Worm (Caenorhabditis elegans) whole organism, L1 larva: ENCODE results near the gene Y39G8B.2.
A peak's percentile ranks its signal among the peaks of the same experiment; 100 is the strongest.

Experiments
- C16A3.4 ChIP-seq: fragments of 150-350 bp; optimal IDR thresholded peaks from 2 replicates; lab custom pipeline; 2014; ENCODE audit warnings: missing biosample characterization, missing genetic modification characterization
- alr-1 ChIP-seq: fragments of 200-800 bp; sonication (Bioruptor generic); optimal IDR thresholded peaks from 2 replicates; lab custom pipeline; 2018; ENCODE audit warnings: borderline replicate concordance, mild to moderate bottlenecking, missing genetic modification characterization, missing compliant biosample characterization
- aly-2 ChIP-seq: fragments of 150-350 bp; optimal IDR thresholded peaks from 2 replicates; lab custom pipeline; 2014; ENCODE audit warnings: missing biosample characterization, missing genetic modification characterization
- blmp-1 ChIP-seq: fragments of 150-350 bp; optimal IDR thresholded peaks from 2 replicates; lab custom pipeline; 2014; ENCODE audit warnings: missing biosample characterization, missing genetic modification characterization
- ceh-63 ChIP-seq: fragments of 200-800 bp; sonication (Bioruptor generic); optimal IDR thresholded peaks from 2 replicates; lab custom pipeline; 2018; ENCODE audit warnings: mild to moderate bottlenecking, missing genetic modification characterization, missing compliant biosample characterization
- ceh-8 ChIP-seq: fragments of 200-800 bp; sonication (Bioruptor generic); optimal IDR thresholded peaks from 2 replicates; lab custom pipeline; 2018; ENCODE audit warnings: mild to moderate bottlenecking, missing genetic modification characterization, moderate library complexity, missing compliant biosample characterization
- ceh-88 ChIP-seq: fragments of 200-800 bp; sonication (Bioruptor generic); IDR thresholded peaks from 2 replicates; pipeline ENCODE4 v1.3.6; 2022; ENCODE audit warnings: missing genetic modification characterization, missing compliant biosample characterization
- ceh-90 ChIP-seq: sonication (generic microtip); optimal IDR thresholded peaks from 2 replicates; lab custom pipeline; 2016; ENCODE audit warnings: missing genetic modification characterization, missing compliant biosample characterization
- ces-1 ChIP-seq: fragments of 150-350 bp; optimal IDR thresholded peaks from 2 replicates; lab custom pipeline; 2014; ENCODE audit warnings: missing biosample characterization, missing genetic modification reagents, missing genetic modification characterization
- dpl-1 ChIP-seq, 3 experiments: fragments of 150-350 bp in 2 of 3; sonication (generic microtip) in 1 of 3; optimal IDR thresholded peaks; 2 replicates each; lab custom pipeline; 2014 to 2017; ENCODE audit warnings: missing biosample characterization in 3 of 3, missing genetic modification characterization in 3 of 3, missing genetic modification reagents in 3 of 3
- dsc-1 ChIP-seq: sonication (generic microtip); optimal IDR thresholded peaks from 2 replicates; lab custom pipeline; 2016; ENCODE audit warnings: mild to moderate bottlenecking, missing genetic modification characterization, missing compliant biosample characterization
- egl-27 ChIP-seq, 2 experiments: fragments of 150-350 bp in 1 of 2; sonication (generic microtip); optimal IDR thresholded peaks; 3 replicates each; lab custom pipeline; 2017 to 2018; ENCODE audit warnings: missing biosample characterization in 2 of 2, missing genetic modification characterization in 2 of 2, missing genetic modification reagents in 2 of 2
- elt-2 ChIP-seq: sonication (generic microtip); optimal IDR thresholded peaks from 2 replicates; lab custom pipeline; 2016; ENCODE audit warnings: missing genetic modification characterization, mild to moderate bottlenecking, inconsistent platforms, missing compliant biosample characterization, missing genetic modification reagents
- elt-3 ChIP-seq, 6 experiments: fragments of 150-350 bp in 1 of 6; sonication (generic microtip); optimal IDR thresholded peaks; 2 replicates each; lab custom pipeline; 2017 to 2018; ENCODE audit warnings: missing biosample characterization in 6 of 6, missing genetic modification characterization in 6 of 6, inconsistent platforms in 1 of 6
- ets-5 ChIP-seq: fragments of 200-800 bp; sonication (Bioruptor generic); IDR thresholded peaks from 2 replicates; pipeline ENCODE4 v1.3.6; 2022; ENCODE audit warnings: missing genetic modification characterization, missing compliant biosample characterization
- fkh-4 ChIP-seq: sonication (generic microtip); optimal IDR thresholded peaks from 2 replicates; lab custom pipeline; 2016; ENCODE audit warnings: missing compliant biosample characterization, missing genetic modification characterization, borderline replicate concordance
- fos-1 ChIP-seq: fragments of 150-350 bp; optimal IDR thresholded peaks from 2 replicates; lab custom pipeline; 2014; ENCODE audit warnings: missing biosample characterization, missing genetic modification characterization
- hlh-17 ChIP-seq: fragments of 200-800 bp; sonication (Bioruptor generic); optimal IDR thresholded peaks from 2 replicates; lab custom pipeline; 2018; ENCODE audit warnings: missing genetic modification characterization, mild to moderate bottlenecking, missing compliant biosample characterization, moderate library complexity, borderline replicate concordance
- hpl-2 ChIP-seq: fragments of 150-350 bp; optimal IDR thresholded peaks from 2 replicates; lab custom pipeline; 2014; ENCODE audit warnings: missing biosample characterization, missing genetic modification reagents, missing genetic modification characterization
- isw-1 ChIP-seq: fragments of 200-800 bp; sonication (Bioruptor generic); IDR thresholded peaks from 2 replicates; pipeline ENCODE4 v1.3.6; 2022; ENCODE audit warnings: missing genetic modification characterization, missing compliant biosample characterization
- jun-1 ChIP-seq: fragments of 150-350 bp; optimal IDR thresholded peaks from 2 replicates; lab custom pipeline; 2014; ENCODE audit warnings: missing biosample characterization, missing genetic modification reagents, missing genetic modification characterization
- lin-14 ChIP-seq: fragments of 200-800 bp; sonication (Bioruptor generic); optimal IDR thresholded peaks from 2 replicates; lab custom pipeline; 2018; ENCODE audit warnings: mild to moderate bottlenecking, missing genetic modification characterization, moderate library complexity, missing compliant biosample characterization
- lin-15B ChIP-seq: fragments of 150-350 bp; sonication (generic microtip); optimal IDR thresholded peaks from 3 replicates; lab custom pipeline; 2014; ENCODE audit warnings: missing biosample characterization, missing genetic modification characterization
- lin-35 ChIP-seq, 2 experiments: fragments of 150-350 bp; optimal IDR thresholded peaks; 2 replicates each; lab custom pipeline; 2014; ENCODE audit warnings: missing biosample characterization in 2 of 2, missing genetic modification characterization in 2 of 2, missing genetic modification reagents in 2 of 2
- mab-9 ChIP-seq: fragments of 200-800 bp; sonication (Bioruptor generic); IDR thresholded peaks from 2 replicates; pipeline ENCODE4 v1.3.6; 2022; ENCODE audit warnings: missing genetic modification reagents, missing genetic modification characterization, missing compliant biosample characterization
- mep-1 ChIP-seq: fragments of 150-350 bp; optimal IDR thresholded peaks from 2 replicates; lab custom pipeline; 2014; ENCODE audit warnings: missing biosample characterization, missing genetic modification characterization
- nhr-11 ChIP-seq: fragments of 150-350 bp; optimal IDR thresholded peaks from 2 replicates; lab custom pipeline; 2014; ENCODE audit warnings: missing biosample characterization, missing genetic modification characterization
- nhr-12 ChIP-seq: sonication (generic microtip); optimal IDR thresholded peaks from 2 replicates; lab custom pipeline; 2017; ENCODE audit warnings: missing biosample characterization, missing genetic modification characterization
- nhr-20 ChIP-seq: sonication (generic microtip); optimal IDR thresholded peaks from 2 replicates; lab custom pipeline; 2016; ENCODE audit warnings: mild to moderate bottlenecking, missing genetic modification characterization, missing compliant biosample characterization
- nhr-237 ChIP-seq: fragments of 150-350 bp; optimal IDR thresholded peaks from 2 replicates; lab custom pipeline; 2014; ENCODE audit warnings: missing biosample characterization, missing genetic modification characterization
- nhr-28 ChIP-seq: fragments of 150-350 bp; optimal IDR thresholded peaks from 2 replicates; lab custom pipeline; 2014; ENCODE audit warnings: missing biosample characterization, missing genetic modification characterization
- nhr-71 ChIP-seq: sonication (generic microtip); optimal IDR thresholded peaks from 2 replicates; lab custom pipeline; 2016; ENCODE audit warnings: mild to moderate bottlenecking, missing genetic modification characterization, moderate library complexity, missing compliant biosample characterization
- nhr-85 ChIP-seq: sonication (generic microtip); peaks from one replicate; lab custom pipeline; 2016; ENCODE audit warnings: missing genetic modification characterization, inconsistent platforms, missing compliant biosample characterization
- nhr-90 ChIP-seq: sonication (generic microtip); optimal IDR thresholded peaks from 2 replicates; lab custom pipeline; 2016; ENCODE audit warnings: mild to moderate bottlenecking, missing genetic modification characterization, missing compliant biosample characterization; ENCODE audit not compliant: poor library complexity
- pag-3 ChIP-seq: sonication (generic microtip); optimal IDR thresholded peaks from 2 replicates; lab custom pipeline; 2017; ENCODE audit warnings: missing genetic modification characterization, mild to moderate bottlenecking, missing compliant biosample characterization, antibody characterized with exemption, borderline replicate concordance; ENCODE audit not compliant: insufficient read depth
- pax-3 ChIP-seq: fragments of 200-800 bp; sonication (Bioruptor generic); optimal IDR thresholded peaks from 2 replicates; lab custom pipeline; 2018; ENCODE audit warnings: mild to moderate bottlenecking, missing genetic modification characterization, moderate library complexity, missing compliant biosample characterization
- snu-23 ChIP-seq: sonication (generic microtip); optimal IDR thresholded peaks from 2 replicates; lab custom pipeline; 2016; ENCODE audit warnings: missing genetic modification characterization, missing compliant biosample characterization
- tbx-2 ChIP-seq: sonication (generic microtip); optimal IDR thresholded peaks from 2 replicates; lab custom pipeline; 2016; ENCODE audit warnings: missing genetic modification characterization, missing compliant biosample characterization
- tlp-1 ChIP-seq: fragments of 150-350 bp; optimal IDR thresholded peaks from 2 replicates; lab custom pipeline; 2014; ENCODE audit warnings: missing biosample characterization, missing genetic modification characterization
- unc-130 ChIP-seq: fragments of 150-350 bp; optimal IDR thresholded peaks from 2 replicates; lab custom pipeline; 2017; ENCODE audit warnings: missing biosample characterization, missing genetic modification characterization, inconsistent platforms
- unc-30 ChIP-seq: sonication (generic microtip); optimal IDR thresholded peaks from 2 replicates; lab custom pipeline; 2017; ENCODE audit warnings: missing biosample characterization, missing genetic modification characterization
- unc-86 ChIP-seq: sonication (generic microtip); optimal IDR thresholded peaks from 2 replicates; lab custom pipeline; 2016; ENCODE audit warnings: missing genetic modification characterization, missing compliant biosample characterization
- unc-98 ChIP-seq: fragments of 200-800 bp; sonication (Bioruptor generic); IDR thresholded peaks from 2 replicates; pipeline ENCODE4 v1.3.6; 2022; ENCODE audit warnings: missing genetic modification characterization, missing compliant biosample characterization

The Y39G8B.2 gene

DNA sequence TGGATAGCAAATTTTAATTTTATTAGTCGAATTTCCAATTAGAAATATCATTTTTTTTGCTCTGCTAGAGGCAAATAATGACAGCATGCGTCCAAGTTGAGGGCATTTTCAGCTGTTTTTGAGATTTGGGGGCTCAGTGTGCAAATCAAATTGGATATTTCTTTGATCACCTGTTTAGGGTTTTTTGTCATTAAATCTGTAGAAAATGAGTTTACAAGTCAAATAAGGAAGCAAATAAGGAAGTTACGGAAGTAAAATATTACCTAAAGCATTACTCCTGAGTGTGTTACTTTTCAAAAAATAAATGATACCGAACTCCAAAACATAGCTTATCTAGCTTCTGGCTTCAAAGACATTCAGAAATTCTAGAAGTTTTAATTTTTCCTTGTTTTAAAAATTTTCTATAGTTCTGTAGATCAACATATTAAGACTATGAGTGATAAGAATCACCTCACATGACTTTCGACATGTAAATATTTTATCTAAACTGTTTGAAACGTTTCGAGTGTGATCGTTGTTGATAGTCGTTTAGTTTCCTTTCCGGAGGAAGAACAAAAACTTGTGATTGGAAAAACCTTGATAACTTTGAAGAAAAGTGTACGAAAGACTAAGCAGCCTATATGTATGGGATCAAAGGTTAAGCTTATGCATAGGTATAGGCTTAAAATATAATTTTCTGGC, 4.0 kb upstream of the Y39G8B.2 start, which contains the start of gene sre-48:
Gene sre-48, minus strand, starts transcription at position 51 of the 681 bp plus-strand sequence.
- TF ChIP-seq alr-1 (tag; lab: Kevin White, UChicago) = no peak
- peak; percentile 25 for TF ChIP-seq nhr-20 (tag; lab: Kevin White, UChicago)
- TF ChIP-seq jun-1 (tag; lab: Kevin White, UChicago) = peak; percentile 60
- TF ChIP-seq elt-2 (tag; lab: Kevin White, UChicago) = peak; percentile 98
- peak in 1 of 2 experiments; percentile 39 for TF ChIP-seq lin-35 (GFP tag; optimal IDR thresholded peaks at IDR 0.05; lab: Kevin White, UChicago)
- TF ChIP-seq, all 84 proteins: peak for 4

DNA sequence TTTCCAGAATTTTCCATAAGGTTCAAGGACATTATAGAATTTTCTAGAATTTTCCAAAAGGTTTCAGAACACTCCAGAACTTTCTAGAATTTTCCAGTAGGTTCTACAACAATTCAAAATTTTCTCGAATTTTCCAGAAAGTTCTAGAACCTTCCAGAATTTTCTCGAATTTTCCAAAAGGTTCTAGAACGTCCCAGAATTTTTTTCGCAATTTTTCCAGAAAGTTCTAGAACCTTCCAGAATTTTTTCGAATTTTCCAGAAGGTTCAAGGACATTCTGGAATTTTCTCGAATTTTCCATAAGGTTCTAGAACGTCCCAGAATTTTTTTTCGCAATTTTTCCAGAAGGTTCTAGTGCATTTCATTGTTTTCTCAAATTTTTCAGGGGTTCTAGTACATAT, 1.7 kb upstream of the Y39G8B.2 start:
- TF ChIP-seq nhr-237 (tag; lab: Kevin White, UChicago) = no peak
- no peak for TF ChIP-seq hlh-17
- peak; percentile 27 for TF ChIP-seq nhr-85

DNA sequence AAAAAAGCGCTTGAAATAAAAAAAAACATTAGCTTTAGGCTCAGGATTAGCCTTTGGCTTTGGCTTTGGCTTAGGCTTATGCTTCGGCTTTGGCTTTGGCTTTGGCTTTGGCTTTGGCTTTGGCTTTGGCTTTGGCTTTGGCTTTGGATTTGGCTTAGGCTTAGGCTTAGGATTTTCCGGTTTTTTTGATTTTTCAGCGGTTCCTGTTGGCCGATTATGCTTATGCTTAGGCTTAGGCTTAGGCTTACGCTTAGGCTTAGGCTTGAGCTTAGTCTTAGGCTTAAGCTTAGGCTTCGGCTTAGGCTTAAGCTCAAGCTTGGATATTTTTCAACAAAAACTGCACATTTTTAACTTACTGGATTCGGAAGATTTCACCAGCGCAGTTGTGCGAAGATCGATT, 1.9 kb downstream of the Y39G8B.2 start:
- TF ChIP-seq alr-1 (tag; lab: Kevin White, UChicago) (no peak), tbx-2 (tag; lab: Kevin White, UChicago) (no peak), nhr-28 (tag; lab: Kevin White, UChicago) (no peak), hlh-17 (no peak), nhr-237 (tag; lab: Kevin White, UChicago) (no peak), nhr-71 (tag; lab: Kevin White, UChicago) (no peak), ceh-90 (no peak), nhr-90 (tag; lab: Kevin White, UChicago) (no peak), mab-9 (GFP tag; lab: Robert Waterston, UW) (no peak), hpl-2 (no peak), egl-27 (tag; optimal IDR thresholded peaks at IDR 0.05; lab: Kevin White, UChicago) (no peak), ceh-63 (GFP tag; lab: Kevin White, UChicago) (no peak), unc-86 (no peak), unc-30 (tag; lab: Kevin White, UChicago) (no peak), nhr-12 (tag; lab: Kevin White, UChicago) (no peak), isw-1 (no peak), unc-98 (no peak), nhr-20 (tag; lab: Kevin White, UChicago) (no peak), ces-1 (no peak), jun-1 (tag; lab: Kevin White, UChicago) (no peak)

DNA sequence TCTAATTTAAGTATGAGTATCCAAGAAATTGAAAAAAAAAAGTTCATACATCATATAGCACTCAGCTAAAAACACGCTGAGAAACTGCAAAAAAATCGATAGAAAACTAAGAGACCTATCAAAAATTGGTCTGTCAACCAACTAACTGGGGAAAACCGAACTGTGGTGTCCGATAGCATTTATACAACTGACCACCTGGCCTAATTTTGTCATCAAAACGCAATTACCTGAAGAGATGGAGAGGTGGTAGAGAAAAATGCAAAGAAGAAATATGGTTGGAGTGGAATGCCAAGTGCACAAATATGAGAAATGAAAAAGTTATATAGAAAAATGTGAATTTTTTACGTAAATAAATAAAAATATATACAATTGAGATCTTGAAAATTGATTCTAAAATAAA, 2.5 kb downstream of the Y39G8B.2 start, which contains the start of gene Y39G8B.1:
Gene Y39G8B.1, minus strand, starts transcription at position 299 of the 400 bp plus-strand sequence.
- TF ChIP-seq snu-23 (GFP tag; lab: Kevin White, UChicago) (no peak), tlp-1 (tag; lab: Kevin White, UChicago) (no peak), ceh-90 (no peak), unc-130 (no peak), mab-9 (GFP tag; lab: Robert Waterston, UW) (no peak), lin-15B (no peak), elt-3 (tag; optimal IDR thresholded peaks at IDR 0.05; lab: Kevin White, UChicago) (no peak), fkh-4 (tag; lab: Kevin White, UChicago) (no peak), lin-35 (GFP tag; optimal IDR thresholded peaks at IDR 0.05; lab: Kevin White, UChicago) (peak in 1 of 2 experiments; percentile 33), fos-1 (tag; lab: Kevin White, UChicago) (no peak), tbx-2 (tag; lab: Kevin White, UChicago) (no peak), pax-3 (tag; lab: Kevin White, UChicago) (no peak), ceh-88 (GFP tag; lab: Robert Waterston, UW) (no peak), C16A3.4 (tag; lab: Kevin White, UChicago) (no peak), unc-30 (tag; lab: Kevin White, UChicago) (no peak), lin-14 (GFP tag; lab: Kevin White, UChicago) (no peak), elt-2 (tag; lab: Kevin White, UChicago) (no peak), mep-1 (tag; lab: Kevin White, UChicago) (peak; percentile 47), pag-3 (tag; lab: Kevin White, UChicago) (no peak), aly-2 (tag; lab: Kevin White, UChicago) (no peak), dsc-1 (tag; lab: Kevin White, UChicago) (no peak), alr-1 (tag; lab: Kevin White, UChicago) (no peak), hpl-2 (no peak), isw-1 (no peak), ets-5 (no peak), blmp-1 (tag; lab: Kevin White, UChicago) (peak; percentile 58), hlh-17 (no peak), ceh-8 (no peak), nhr-11 (tag; lab: Kevin White, UChicago) (no peak), jun-1 (tag; lab: Kevin White, UChicago) (no peak), dpl-1 (GFP tag; optimal IDR thresholded peaks at IDR 0.05; lab: Kevin White, UChicago) (peak in 1 of 3 experiments; percentile 9)
